Worm (Caenorhabditis elegans): ENCODE results near the gene F22F4.5.

ce11 chrX:6003853-6004252, 11.2 kb upstream of the F22F4.5 start, which contains the start of gene sups-1:
- no peak for TF ChIP-seq klf-2 (GFP tag; conservative IDR thresholded peaks at IDR 0.05)
- TF ChIP-seq tab-1 (GFP tag; IDR thresholded peaks at IDR 0.05) = no peak
- no peak for TF ChIP-seq cog-1 (tag; optimal IDR thresholded peaks at IDR 0.05)
- TF ChIP-seq ztf-23 (GFP tag; IDR thresholded peaks at IDR 0.05) = no peak
- no peak for TF ChIP-seq ztf-29 (GFP tag; IDR thresholded peaks at IDR 0.05)
- TF ChIP-seq T22C8.4 (GFP tag; IDR thresholded peaks at IDR 0.05) = no peak
